Worm (Caenorhabditis elegans): ENCODE data around the gene T16A1.10.

Gene T16A1.10

DNA sequence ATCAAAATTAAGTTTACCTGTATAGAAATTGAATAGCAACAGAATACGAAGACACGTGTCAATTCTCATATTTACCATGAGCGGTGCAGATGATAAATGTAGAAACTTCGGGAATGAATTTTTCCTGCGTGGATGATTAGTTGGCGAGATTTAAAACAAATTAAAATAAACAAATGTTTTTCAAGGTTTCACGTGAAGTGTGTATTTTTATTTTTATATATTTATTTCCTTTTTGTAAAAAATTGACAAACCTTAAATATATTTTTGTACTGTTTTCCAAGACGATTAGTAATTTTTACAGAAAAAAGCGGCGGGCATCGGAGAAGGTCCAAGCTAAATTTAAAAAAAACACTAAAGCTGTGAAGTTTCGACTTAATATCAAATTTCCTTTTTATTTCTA lies 16.4 kb downstream of the T16A1.10 start, which contains the start of gene F07E5.8:
Gene F07E5.8 (minus strand): TSS at position 101 of the 400 bp plus-strand sequence.
- TF ChIP-seq nhr-179 (tag; optimal IDR thresholded peaks at IDR 0.05) (no peak), hrde-1 (tag; optimal IDR thresholded peaks at IDR 0.05; ENCODE audit: borderline replicate concordance) (no peak), sea-2 (GFP tag; IDR thresholded peaks at IDR 0.05) (no peak), mes-4 (tag; optimal IDR thresholded peaks at IDR 0.05) (no peak), mel-28 (tag; optimal IDR thresholded peaks at IDR 0.05; ENCODE audit: borderline replicate concordance) (no peak), hsf-1 (GFP tag; IDR thresholded peaks at IDR 0.05) (no peak), sptf-2 (GFP tag; optimal IDR thresholded peaks at IDR 0.05) (no peak), cebp-2 (GFP tag; IDR thresholded peaks at IDR 0.05) (no peak), T07F8.4 (tag; optimal IDR thresholded peaks at IDR 0.05) (no peak), bed-1 (GFP tag; IDR thresholded peaks at IDR 0.05) (no peak)

DNA sequence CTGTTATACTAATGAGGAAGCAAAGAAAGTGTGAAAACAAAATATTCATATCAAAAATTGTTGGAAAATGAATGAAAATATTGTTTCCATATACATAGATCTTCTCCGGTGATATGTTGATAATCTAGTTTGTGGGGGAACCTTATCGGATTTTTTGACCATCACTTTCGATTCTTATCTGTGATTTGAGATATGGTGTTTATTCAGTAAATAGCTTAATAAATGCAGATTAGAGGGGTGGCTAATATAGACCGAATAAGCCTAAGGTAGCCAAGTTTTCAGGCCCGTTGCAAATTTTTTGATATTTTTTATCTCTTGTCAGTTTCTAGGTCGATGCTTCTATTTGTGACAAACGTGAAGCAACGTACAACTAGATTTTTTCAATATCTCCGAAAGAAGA lies 20.5 kb downstream of the T16A1.10 start, which contains the start of gene F07E5.7:
Gene F07E5.7 (minus strand): TSS at position 101 of the 400 bp plus-strand sequence.
- no peak for TF ChIP-seq ceh-40 (GFP tag; IDR thresholded peaks at IDR 0.05)
- TF ChIP-seq F22D6.2 (tag; optimal IDR thresholded peaks at IDR 0.05) = no peak
- TF ChIP-seq tbx-9 (tag; optimal IDR thresholded peaks at IDR 0.05; ENCODE audit: borderline replicate concordance) = no peak
- TF ChIP-seq F39B2.1 (GFP tag; IDR thresholded peaks at IDR 0.05) = no peak
- TF ChIP-seq Y53F4B.3 (GFP tag; IDR thresholded peaks at IDR 0.05) = no peak
- no peak for TF ChIP-seq xnd-1 (tag; optimal IDR thresholded peaks at IDR 0.05)
- TF ChIP-seq dox-1 (GFP tag; IDR thresholded peaks at IDR 0.05) = no peak
- TF ChIP-seq egl-18 (GFP tag; IDR thresholded peaks at IDR 0.05) = no peak
- no peak for TF ChIP-seq F10E7.11 (tag; optimal IDR thresholded peaks at IDR 0.05)
- no peak for TF ChIP-seq ceh-58 (GFP tag; IDR thresholded peaks at IDR 0.05)

DNA sequence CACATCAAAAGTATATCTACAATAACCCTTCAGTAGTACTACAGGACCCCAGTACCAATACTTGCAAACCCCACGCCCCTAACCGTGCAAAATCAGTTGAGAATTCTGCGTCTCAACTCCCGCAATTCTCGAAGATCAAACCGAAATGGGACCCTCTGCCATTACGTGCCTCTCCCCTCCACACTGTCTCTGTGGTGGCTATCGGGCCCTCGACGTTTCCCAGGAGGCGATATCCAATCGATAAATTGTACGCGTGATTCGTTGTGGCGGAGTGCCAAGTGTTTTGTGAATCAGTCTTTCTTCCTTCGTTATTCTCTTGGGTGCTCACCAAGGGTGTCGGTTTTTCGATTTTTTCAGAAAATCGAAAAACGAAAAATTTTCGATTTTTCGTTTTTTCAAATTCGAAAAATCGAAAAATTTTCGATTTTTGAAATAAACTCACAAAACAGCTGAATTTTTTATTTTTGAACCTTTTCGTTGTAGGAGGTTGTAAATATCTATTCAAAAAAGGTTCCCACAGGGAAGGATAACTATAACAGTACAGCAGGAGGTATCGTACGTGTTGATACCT lies 24.4 kb downstream of the T16A1.10 start, which contains the start of gene F07E5.12:
Gene F07E5.12 (plus strand): TSS at position 521 of the 571 bp plus-strand sequence.
- TF ChIP-seq hsf-1 (GFP tag; IDR thresholded peaks at IDR 0.05) (0 out of 2 replicates have a peak, but pooled peaks have one; percentile 17), aptf-2 (GFP tag; conservative IDR thresholded peaks at IDR 0.05) (peak; percentile 83)

DNA sequence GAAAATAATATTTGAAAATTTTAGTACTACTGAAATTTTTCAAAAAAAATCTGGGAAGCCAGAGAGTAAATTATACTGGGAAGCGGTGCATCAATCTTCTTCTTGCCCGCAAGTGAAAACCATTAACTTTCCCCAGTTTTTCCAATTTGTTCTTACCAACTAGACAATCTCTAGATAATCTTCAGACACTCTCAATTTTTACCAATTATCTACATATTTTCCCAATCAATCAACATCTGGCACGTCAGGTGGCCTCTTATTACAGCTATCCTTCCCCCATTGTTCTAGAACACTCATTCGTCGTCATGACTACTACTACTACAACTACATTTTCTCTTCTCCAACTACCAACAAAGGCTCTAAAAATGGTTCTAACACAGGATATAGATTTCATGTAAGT lies 27.4 kb downstream of the T16A1.10 start, which contains the start of gene fbxb-6:
Gene fbxb-6 (plus strand): TSS at position 301 of the 400 bp plus-strand sequence.
- TF ChIP-seq F37B4.10 (GFP tag; IDR thresholded peaks at IDR 0.05) (no peak), snpc-1.1 (tag; optimal IDR thresholded peaks at IDR 0.05; ENCODE audit: insufficient read depth) (no peak), F23B12.7 (tag; optimal IDR thresholded peaks at IDR 0.05; ENCODE audit: insufficient read depth) (no peak), lin-35 (GFP tag; optimal IDR thresholded peaks at IDR 0.05) (no peak), B0261.1 (tag; optimal IDR thresholded peaks at IDR 0.05) (no peak)

DNA sequence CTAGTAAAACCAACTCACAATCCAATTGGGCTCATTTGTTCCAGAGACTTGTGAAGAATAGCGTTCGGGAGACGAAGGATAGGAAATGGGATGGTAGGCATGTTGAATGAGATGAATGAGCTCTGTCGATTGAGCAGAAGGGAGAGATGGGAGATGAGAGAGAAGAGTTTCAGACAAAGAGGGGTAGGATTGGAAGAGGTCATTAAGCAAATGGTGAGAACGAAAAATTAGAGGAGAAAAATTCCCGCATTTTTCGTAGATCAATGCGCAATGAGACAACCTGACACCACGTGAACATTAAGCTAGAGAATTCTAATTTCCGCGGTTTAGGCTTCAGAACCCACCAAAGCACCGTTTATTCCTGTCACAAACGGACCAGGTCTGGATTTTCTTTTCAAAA lies 27.9 kb downstream of the T16A1.10 start, which contains the start of gene F07E5.13:
Gene F07E5.13 (minus strand): TSS at position 101 of the 400 bp plus-strand sequence.
- TF ChIP-seq dpl-1 (GFP tag; optimal IDR thresholded peaks at IDR 0.05) (no peak), F33H1.4 (GFP tag; IDR thresholded peaks at IDR 0.05) (no peak), snpc-1.1 (tag; optimal IDR thresholded peaks at IDR 0.05; ENCODE audit: insufficient read depth) (no peak), K11D2.4 (GFP tag; IDR thresholded peaks at IDR 0.05) (no peak), T26A5.8 (tag; optimal IDR thresholded peaks at IDR 0.05) (no peak)
